Fruit fly (Drosophila melanogaster): ENCODE results near the gene tko.

Gene tko

dm6 chrX:2452734-2453133, 9.0 kb upstream of the tko start:
- TF ChIP-seq rgr (GFP tag; optimal IDR thresholded peaks at IDR 0.05), result peak; percentile 68
- peak; percentile 64 for TF ChIP-seq psq (GFP tag; optimal IDR thresholded peaks at IDR 0.05)
- TF ChIP-seq CG9705 (GFP tag; optimal IDR thresholded peaks at IDR 0.05), result peak; percentile 68
- peak; percentile 73 for TF ChIP-seq dmrt93B (GFP tag; optimal IDR thresholded peaks at IDR 0.05)
- TF ChIP-seq jim (GFP tag; optimal IDR thresholded peaks at IDR 0.05), result no peak
- TF ChIP-seq Sp1 (GFP tag; optimal IDR thresholded peaks at IDR 0.05), result peak; percentile 83
- no peak for TF ChIP-seq Myc (optimal IDR thresholded peaks at IDR 0.05)
- TF ChIP-seq Dfd (GFP tag; optimal IDR thresholded peaks at IDR 0.05), result no peak
- peak; percentile 87 for TF ChIP-seq HLH106 (tag; optimal IDR thresholded peaks at IDR 0.05)
- no peak for TF ChIP-seq brk (GFP tag; optimal IDR thresholded peaks at IDR 0.05)
- no peak for TF ChIP-seq lola (GFP tag; optimal IDR thresholded peaks at IDR 0.05)
- peak; percentile 85 for TF ChIP-seq woc (GFP tag; optimal IDR thresholded peaks at IDR 0.05)
- TF ChIP-seq fru (GFP tag; optimal IDR thresholded peaks at IDR 0.05), result peak; percentile 76
- no peak for TF ChIP-seq Mio (GFP tag; optimal IDR thresholded peaks at IDR 0.05)
- peak in 1 of 2 experiments; percentile 80 for TF ChIP-seq foxo (GFP tag; optimal IDR thresholded peaks at IDR 0.05)
- peak; percentile 78 for TF ChIP-seq ey (GFP tag; optimal IDR thresholded peaks at IDR 0.05)
- TF ChIP-seq h (GFP tag; optimal IDR thresholded peaks at IDR 0.05), result peak; percentile 78
- no peak for TF ChIP-seq Hnf4 (GFP tag; optimal IDR thresholded peaks at IDR 0.05)
- no peak for TF ChIP-seq Dif (GFP tag; optimal IDR thresholded peaks at IDR 0.05; ENCODE audit: partially characterized antibody)
- no peak for TF ChIP-seq sv (GFP tag; optimal IDR thresholded peaks at IDR 0.05)
- TF ChIP-seq OdsH (GFP tag; optimal IDR thresholded peaks at IDR 0.05), result peak; percentile 69
- TF ChIP-seq br (GFP tag; optimal IDR thresholded peaks at IDR 0.05), result peak; percentile 75
- no peak for TF ChIP-seq usp (GFP tag; optimal IDR thresholded peaks at IDR 0.05)

- TF ChIP-seq psq (GFP tag; optimal IDR thresholded peaks at IDR 0.05) (peak; percentile 21), Hr83 (GFP tag; optimal IDR thresholded peaks at IDR 0.05; ENCODE audit: poor library complexity, severe bottlenecking) (peak; percentile 15), Hnf4 (GFP tag; optimal IDR thresholded peaks at IDR 0.05) (no peak), brk (GFP tag; optimal IDR thresholded peaks at IDR 0.05) (no peak), Vsx2 (GFP tag; optimal IDR thresholded peaks at IDR 0.05; ENCODE audit: partially characterized antibody) (no peak), GATAd (GFP tag; optimal IDR thresholded peaks at IDR 0.05) (no peak), sv (GFP tag; optimal IDR thresholded peaks at IDR 0.05) (peak; percentile 12), dl (GFP tag; optimal IDR thresholded peaks at IDR 0.05; ENCODE audit: insufficient read depth in 1 of 2, partially characterized antibody in 2 of 2) (no peak), Jra (GFP tag; optimal IDR thresholded peaks at IDR 0.05) (peak; percentile 54), CG32264 (GFP tag; optimal IDR thresholded peaks at IDR 0.05) (no peak), Sp1 (GFP tag; optimal IDR thresholded peaks at IDR 0.05) (peak; percentile 24)
Measured at dm6 chrX:2447750-2448299, 4.0 kb upstream of the tko start, which contains the start of gene z. z (plus strand) TSS chrX:2447769.

- TF ChIP-seq foxo (GFP tag; optimal IDR thresholded peaks at IDR 0.05) (no peak), CG32264 (GFP tag; optimal IDR thresholded peaks at IDR 0.05) (no peak), Jra (GFP tag; optimal IDR thresholded peaks at IDR 0.05) (no peak)
Measured at dm6 chrX:2440219-2440618, 3.6 kb downstream of the tko start.

dm6 chrX:2434913-2435312, 8.9 kb downstream of the tko start:
- TF ChIP-seq tai (GFP tag; optimal IDR thresholded peaks at IDR 0.05) (no peak), rgr (GFP tag; optimal IDR thresholded peaks at IDR 0.05) (no peak), foxo (GFP tag; optimal IDR thresholded peaks at IDR 0.05) (no peak), CG9705 (GFP tag; optimal IDR thresholded peaks at IDR 0.05) (no peak), dl (GFP tag; optimal IDR thresholded peaks at IDR 0.05; ENCODE audit: insufficient read depth in 1 of 2, partially characterized antibody in 2 of 2) (no peak), Myc (optimal IDR thresholded peaks at IDR 0.05) (no peak), Jra (GFP tag; optimal IDR thresholded peaks at IDR 0.05) (no peak), CrebA (GFP tag; optimal IDR thresholded peaks at IDR 0.05; ENCODE audit: borderline replicate concordance) (no peak), psq (GFP tag; optimal IDR thresholded peaks at IDR 0.05) (no peak), dmrt93B (GFP tag; optimal IDR thresholded peaks at IDR 0.05) (no peak), h (GFP tag; optimal IDR thresholded peaks at IDR 0.05) (no peak), Dfd (GFP tag; optimal IDR thresholded peaks at IDR 0.05) (no peak), woc (GFP tag; optimal IDR thresholded peaks at IDR 0.05) (no peak), Sp1 (GFP tag; optimal IDR thresholded peaks at IDR 0.05) (no peak), Vsx2 (GFP tag; optimal IDR thresholded peaks at IDR 0.05; ENCODE audit: partially characterized antibody) (no peak), lola (GFP tag; optimal IDR thresholded peaks at IDR 0.05) (no peak), HLH106 (tag; optimal IDR thresholded peaks at IDR 0.05) (no peak), Mio (GFP tag; optimal IDR thresholded peaks at IDR 0.05) (no peak), brk (GFP tag; optimal IDR thresholded peaks at IDR 0.05) (no peak), Abd-B (GFP tag; optimal IDR thresholded peaks at IDR 0.05) (no peak)

Data from whole organism, wandering third instar larva.